Worm (Caenorhabditis elegans): Measurements from ENCODE around the gene mdt-6.
"Not testable (repeated sequence)": the region's sequence is repeated elsewhere in the genome, so short reads cannot be mapped to it uniquely, and the experiment has no call there.

mdt-6 gene

DNA sequence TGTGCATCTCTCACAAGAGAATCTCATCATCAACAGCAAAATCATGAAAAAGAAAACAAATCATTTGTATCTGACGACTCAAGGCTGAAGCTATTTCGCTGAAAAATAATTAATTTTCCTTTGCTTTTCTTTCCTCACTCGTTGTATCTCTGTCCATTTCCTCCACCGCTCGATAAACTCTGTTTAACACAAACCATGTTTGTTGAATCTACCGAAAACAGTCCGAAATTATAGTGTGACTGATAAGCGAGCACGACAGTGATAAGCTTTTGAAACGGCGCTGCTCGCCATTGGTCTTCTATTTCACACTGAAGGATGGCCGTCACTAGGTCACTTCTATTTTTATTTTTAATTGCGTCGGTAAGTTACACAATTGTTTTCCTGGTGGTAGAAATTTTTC is 16.2 kb upstream of the mdt-6 start, which contains the start of gene npa-1:
Gene npa-1, plus strand, starts transcription at position 142 of the 400 bp plus-strand sequence.
- TF ChIP-seq unc-62 (GFP tag; optimal IDR thresholded peaks at IDR 0.05) = no peak

DNA sequence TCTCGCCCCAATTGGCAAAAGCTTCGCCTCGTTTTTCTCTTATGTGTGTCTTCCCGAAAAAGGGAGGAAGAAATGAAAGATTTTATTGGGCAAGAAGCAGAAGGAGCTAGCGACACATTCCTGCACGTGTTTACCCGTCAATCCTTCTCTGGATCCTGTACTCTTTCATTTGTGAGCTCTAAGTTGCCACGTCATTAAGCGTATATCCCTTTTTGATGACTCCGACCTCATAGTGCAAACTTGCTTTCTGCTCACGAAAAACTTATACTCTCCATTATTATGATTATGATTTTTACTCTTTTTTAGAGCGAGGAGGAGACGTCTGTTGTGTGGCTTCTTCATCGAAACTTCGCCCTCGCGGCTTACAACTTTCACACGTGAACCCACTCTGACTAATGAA is 12.9 kb upstream of the mdt-6 start, which contains the start of gene F27B10.1:
Gene F27B10.1, plus strand, starts transcription at position 301 of the 400 bp plus-strand sequence.
- TF ChIP-seq unc-62 (GFP tag; optimal IDR thresholded peaks at IDR 0.05) = no peak

DNA sequence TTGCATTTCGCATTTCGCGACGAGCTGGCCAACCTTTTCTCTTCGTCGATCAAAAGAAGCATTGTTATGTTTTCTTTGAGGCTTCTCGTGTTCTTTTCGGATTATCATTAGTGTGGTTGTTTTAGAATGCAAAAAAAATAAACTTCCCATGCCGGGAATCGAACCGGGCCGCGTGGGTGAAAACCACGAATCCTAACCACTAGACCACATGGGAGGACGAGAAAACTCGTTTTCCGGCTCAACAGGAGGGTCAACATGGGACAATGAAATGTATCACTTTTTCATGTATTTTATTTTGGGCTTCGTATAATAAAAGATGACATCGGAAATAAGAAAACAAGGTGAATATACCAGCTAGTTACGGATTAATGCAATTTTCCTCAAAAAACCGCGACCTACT is 10.2 kb upstream of the mdt-6 start:
- no peak for TF ChIP-seq unc-62 (GFP tag; optimal IDR thresholded peaks at IDR 0.05)

DNA sequence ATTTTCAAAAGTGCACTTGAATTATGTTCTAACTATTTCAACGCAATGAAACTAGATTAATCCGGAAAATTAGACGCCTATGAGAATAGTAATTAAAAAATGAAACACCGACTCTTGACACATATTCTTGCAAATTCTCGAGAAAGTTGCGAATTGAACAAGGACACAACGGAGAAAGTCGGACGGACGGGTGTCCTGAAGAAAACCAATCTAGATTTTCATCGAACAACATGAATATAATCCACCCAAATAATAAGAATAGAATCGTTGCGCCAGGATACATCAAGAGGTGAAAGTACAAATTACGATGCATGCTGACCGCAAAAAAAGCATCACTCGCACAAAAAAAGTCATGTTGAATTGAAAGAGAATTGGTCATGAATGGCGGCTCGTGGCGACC is 9.4 kb upstream of the mdt-6 start:
- TF ChIP-seq unc-62 (GFP tag; optimal IDR thresholded peaks at IDR 0.05) = no peak

DNA sequence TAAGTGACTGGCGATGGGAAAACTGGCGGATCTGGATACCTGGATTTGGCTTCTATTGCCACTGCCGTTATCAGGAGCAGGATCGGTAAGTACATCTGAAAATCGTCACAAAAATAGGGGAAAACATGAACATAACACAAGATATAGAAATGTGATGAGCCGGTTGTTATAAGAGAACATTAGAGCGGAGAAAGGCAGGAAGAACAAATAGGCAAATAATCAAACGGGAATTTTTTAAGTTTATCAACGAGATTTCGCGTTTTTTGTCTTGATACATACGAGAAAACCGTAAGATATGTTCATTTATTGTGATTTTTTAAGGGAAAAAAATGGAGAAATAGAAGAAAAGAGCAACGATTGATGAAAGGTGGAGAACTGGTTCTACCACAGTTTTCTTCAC is 5.8 kb upstream of the mdt-6 start, which contains the start of gene Y57E12AR.1:
Gene Y57E12AR.1, minus strand, starts transcription at position 101 of the 400 bp plus-strand sequence.
- no peak for TF ChIP-seq unc-62 (GFP tag; optimal IDR thresholded peaks at IDR 0.05)

DNA sequence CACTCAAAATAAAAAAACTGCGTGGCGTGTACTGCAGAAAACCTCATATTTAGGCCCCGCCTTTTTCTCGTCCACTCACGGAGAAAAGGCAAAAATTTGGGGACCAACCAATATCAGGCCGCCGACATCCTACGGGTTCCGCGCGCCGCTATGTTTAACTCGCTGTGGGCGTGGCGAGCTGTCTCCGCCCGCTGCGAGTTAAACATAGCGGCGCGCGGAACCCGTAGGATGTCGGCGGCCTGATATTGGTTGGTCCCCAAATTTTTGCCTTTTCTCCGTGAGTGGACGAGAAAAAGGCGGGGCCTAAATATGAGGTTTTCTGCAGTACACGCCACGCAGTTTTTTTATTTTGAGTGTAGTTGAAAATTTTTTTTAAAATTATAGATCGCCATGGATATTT is 3.4 kb upstream of the mdt-6 start, which contains the start of gene tmem-258:
Gene tmem-258, plus strand, starts transcription at position 385 of the 400 bp plus-strand sequence.
- TF ChIP-seq unc-62 (GFP tag; optimal IDR thresholded peaks at IDR 0.05) = not testable (repeated sequence)

DNA sequence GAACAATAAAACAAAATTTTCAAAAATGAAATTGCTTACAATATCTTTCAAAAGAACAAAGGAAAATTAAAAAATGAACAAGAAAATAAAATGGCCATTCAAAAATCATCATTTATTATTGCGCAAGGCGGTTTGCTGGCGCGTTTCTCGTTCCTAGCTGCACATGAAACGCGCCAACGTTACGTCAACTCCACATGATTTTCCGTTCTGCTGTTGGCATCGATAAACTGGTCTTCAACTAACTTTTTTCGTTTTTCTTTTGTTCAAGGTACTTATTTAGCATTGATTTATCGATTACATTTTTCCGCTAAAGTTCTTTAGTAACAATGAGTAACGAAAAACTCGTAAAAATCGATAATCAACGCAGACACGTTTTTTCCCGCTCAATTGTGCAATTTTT is 972 bp upstream of the mdt-6 start, which contains the start of the genes Y57E12AL.6 and Y57E12AL.1:
Gene Y57E12AL.6, minus strand, starts transcription at position 75 of the 400 bp plus-strand sequence.
Gene Y57E12AL.1, plus strand, starts transcription at position 135 of the 400 bp plus-strand sequence.
- no peak for TF ChIP-seq unc-62 (GFP tag; optimal IDR thresholded peaks at IDR 0.05)

DNA sequence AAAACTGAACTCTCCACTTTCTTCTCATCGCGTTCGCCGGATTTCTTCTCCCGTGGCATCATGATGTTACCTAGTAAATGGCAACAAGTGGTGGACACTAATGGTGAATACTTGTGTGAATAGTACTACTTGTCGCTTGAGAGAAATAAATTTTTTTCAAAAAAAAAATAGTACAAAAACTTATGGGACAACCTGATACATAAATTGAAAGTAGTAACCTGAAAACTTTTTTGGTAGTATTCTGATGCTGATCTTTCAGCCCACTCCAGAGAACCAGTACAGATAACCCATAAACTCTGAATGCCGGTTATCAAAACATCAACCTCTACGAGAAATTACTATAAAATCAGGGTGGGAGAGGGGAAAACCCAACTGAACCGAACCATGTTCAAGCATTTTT is 1.6 kb downstream of the mdt-6 start, which contains the start of gene Y57E12AL.2:
Gene Y57E12AL.2, plus strand, starts transcription at position 301 of the 400 bp plus-strand sequence.
- TF ChIP-seq unc-62 (GFP tag; optimal IDR thresholded peaks at IDR 0.05) = not testable (repeated sequence)

DNA sequence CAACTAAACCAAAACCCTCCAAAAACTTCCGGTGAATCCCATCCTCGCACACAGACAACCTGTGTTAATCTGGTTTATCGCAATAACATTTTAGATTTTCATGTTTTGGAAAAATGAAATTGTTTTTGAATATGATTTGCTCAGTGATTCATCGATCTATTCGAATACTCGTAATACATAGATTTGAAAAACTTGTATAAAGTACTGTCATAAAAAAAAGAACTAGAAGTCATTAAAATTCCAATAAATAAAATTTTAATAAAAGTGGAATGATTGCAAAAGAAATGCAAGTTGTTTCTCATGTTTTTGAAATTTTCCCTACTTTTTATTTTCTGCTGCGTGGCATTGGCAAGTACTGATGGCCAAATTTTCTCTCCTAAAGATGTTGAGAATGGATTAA is 4.8 kb downstream of the mdt-6 start, which contains the start of gene spig-8:
Gene spig-8, plus strand, starts transcription at position 301 of the 400 bp plus-strand sequence.
- no peak for TF ChIP-seq unc-62 (GFP tag; optimal IDR thresholded peaks at IDR 0.05)

DNA sequence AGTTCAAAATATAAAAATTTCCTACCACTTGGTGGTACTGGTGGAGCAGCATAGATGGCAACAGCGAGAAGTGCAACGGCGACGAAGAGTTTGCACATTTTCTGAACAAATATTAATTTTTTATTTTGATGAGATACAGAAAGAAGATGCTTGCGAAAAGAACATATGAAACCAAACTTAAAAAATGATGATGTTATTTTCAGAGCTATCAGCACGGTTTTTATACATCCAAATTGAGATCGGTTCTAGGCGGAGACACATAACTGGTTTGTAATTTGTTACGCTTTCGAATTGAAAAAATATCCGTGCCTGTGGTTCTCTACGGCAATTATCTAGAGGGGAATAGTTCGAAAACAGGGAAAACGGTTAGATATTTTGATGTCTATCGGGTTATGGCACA is 6.3 kb downstream of the mdt-6 start, which contains the start of gene txt-17:
Gene txt-17, minus strand, starts transcription at position 101 of the 400 bp plus-strand sequence.
- no peak for TF ChIP-seq unc-62 (GFP tag; optimal IDR thresholded peaks at IDR 0.05)

DNA sequence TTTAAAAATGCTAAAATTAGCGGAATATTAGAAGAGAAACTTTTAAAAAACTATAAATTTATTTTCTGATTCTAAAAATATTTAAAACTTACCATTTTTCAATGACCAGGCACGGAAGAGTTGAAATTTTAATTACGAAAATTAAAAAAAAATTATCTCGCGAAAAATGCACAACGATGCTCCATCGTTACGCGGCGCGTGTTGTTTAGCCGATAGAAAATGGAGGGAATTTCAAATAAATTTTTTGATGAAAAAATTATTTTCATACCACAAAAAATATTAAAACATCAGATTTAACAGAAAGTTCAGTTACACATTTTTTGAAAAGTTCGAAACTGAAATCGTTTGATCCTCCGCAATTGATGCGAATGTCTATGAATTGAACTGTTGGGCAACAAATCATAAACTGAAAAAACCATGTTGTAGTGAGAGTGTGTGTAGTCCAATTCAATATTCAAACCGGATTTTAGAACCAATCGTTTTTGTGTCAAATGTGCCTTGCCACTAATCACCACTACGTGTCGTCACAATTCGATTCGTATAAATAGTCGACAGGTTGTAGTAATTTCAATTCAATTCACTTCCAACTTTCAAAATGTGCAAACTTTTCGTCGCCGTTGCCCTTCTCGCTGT is 8.2 kb downstream of the mdt-6 start, which contains the start of the genes tofu-2 and spig-1:
Gene tofu-2, minus strand, starts transcription at position 116 of the 633 bp plus-strand sequence.
Gene spig-1, plus strand, starts transcription at position 583 of the 633 bp plus-strand sequence.
- TF ChIP-seq unc-62 (GFP tag; optimal IDR thresholded peaks at IDR 0.05) = no peak

DNA sequence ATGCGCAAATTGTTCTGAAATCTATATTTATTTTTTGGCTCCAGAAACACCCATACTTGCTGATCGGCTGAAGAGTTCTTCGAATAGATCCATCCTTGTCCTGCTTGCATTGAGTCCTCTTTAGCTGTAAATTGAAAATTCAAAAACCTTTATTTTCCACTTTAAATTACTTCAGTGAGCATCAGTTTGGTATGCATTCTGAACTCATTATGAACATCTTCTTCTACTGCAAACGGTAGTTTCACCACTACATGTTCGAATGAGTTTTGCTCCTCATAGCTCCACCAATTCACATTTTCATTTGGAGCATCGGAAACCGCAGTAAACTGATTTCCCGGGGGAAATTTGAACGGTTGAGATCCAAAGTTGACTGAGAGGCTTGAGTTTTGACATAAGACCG is 9.3 kb downstream of the mdt-6 start:
- TF ChIP-seq unc-62 (GFP tag; optimal IDR thresholded peaks at IDR 0.05) = no peak

DNA sequence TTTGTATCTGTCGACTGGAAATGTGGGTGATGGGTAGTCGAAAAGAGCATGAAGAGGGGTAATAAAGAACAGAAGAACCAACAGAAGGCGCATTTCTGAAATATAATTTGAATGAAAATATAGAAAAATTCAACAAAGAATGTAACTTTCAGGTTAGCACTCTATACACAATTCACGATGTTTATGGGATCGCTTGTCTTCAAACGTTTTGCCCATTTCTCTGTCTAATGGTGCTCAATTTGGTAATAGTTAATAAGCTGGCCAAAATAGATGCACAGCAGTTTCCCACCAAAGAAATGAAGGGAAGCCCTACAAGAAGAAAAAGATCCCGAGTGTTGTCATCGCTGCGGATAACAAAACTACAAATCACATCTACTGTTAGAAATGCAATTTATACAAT is 11.9 kb downstream of the mdt-6 start, which contains the start of gene F20A1.8:
Gene F20A1.8, minus strand, starts transcription at position 101 of the 400 bp plus-strand sequence.
- no peak for TF ChIP-seq unc-62 (GFP tag; optimal IDR thresholded peaks at IDR 0.05)

DNA sequence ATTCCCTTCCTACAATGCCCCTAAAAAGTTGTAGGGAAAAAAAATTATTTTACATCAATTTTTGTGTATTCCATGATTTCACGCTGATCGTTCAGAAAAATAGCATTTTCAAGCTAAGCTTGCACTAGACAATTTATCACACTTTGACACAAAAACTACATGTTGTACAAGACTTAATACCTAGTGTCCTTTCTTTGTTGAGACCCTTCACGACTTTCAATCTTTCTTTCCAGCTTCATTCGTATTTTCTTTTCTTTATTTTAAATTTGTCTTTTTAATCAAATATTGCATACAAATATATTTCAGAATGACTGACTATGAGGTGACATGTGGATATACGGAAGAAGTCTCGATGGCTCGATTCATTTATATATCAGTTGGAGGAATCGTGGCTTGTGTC is 13.4 kb downstream of the mdt-6 start, which contains the start of gene F20A1.2:
Gene F20A1.2, plus strand, starts transcription at position 301 of the 400 bp plus-strand sequence.
- TF ChIP-seq unc-62 (GFP tag; optimal IDR thresholded peaks at IDR 0.05) = no peak

DNA sequence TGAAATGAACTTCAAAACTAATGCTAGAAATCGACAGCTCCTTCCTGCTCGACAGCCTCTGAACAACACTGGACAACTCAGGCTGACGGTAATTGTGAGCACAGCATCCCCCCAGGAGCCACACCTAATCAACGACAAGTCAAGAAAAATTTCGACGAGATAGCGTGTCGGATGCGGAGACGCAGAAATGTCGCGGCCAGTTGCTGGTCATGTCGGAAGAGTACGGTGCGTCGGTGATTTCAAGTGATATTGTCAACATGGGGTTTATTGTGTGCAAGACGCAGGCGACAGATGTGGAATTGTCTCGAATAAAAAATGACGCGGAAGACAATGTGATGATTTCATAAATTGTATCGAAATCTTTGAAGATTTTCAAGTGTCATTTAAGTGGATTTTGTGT is 22.9 kb downstream of the mdt-6 start, which contains the start of gene twk-11:
Gene twk-11, minus strand, starts transcription at position 101 of the 400 bp plus-strand sequence.
- TF ChIP-seq unc-62 (GFP tag; optimal IDR thresholded peaks at IDR 0.05) = no peak

DNA sequence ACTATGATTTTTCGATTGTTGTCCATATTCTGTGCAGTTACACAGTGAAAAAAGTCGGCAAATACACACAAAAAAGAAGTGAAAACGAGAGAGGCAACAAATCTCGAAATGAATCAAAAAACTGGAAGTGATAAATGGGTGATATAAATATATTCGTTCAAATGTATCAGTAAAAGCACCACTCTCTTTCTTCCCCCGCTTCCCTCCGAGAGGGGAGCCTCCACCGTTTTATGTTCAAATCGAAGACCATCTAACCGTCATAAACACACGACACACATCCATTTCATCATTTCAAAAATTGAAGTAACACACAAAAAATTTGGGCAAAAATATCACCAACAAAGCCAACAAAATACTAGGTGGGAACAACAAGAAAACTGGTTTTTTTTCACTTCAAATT is 32.4 kb downstream of the mdt-6 start, which contains the start of gene F20A1.6:
Gene F20A1.6, minus strand, starts transcription at position 101 of the 400 bp plus-strand sequence.
- TF ChIP-seq unc-62 (GFP tag; optimal IDR thresholded peaks at IDR 0.05) = no peak

Measured in whole organism, dauer.